Worm (Caenorhabditis elegans) whole organism, late embryonic: ENCODE results near the gene C50D2.1.

Experiments
- che-1 ChIP-seq: sonication (generic microtip); optimal IDR thresholded peaks from 2 replicates; lab custom pipeline; 2016; ENCODE audit warnings: mild to moderate bottlenecking, missing genetic modification characterization, missing compliant biosample characterization
- hlh-30 ChIP-seq: sonication (generic microtip); optimal IDR thresholded peaks from 2 replicates; lab custom pipeline; 2017; ENCODE audit warnings: antibody characterized with exemption, missing genetic modification characterization, missing compliant biosample characterization; ENCODE audit not compliant: insufficient read depth
- nhr-11 ChIP-seq: fragments of 150-350 bp; optimal IDR thresholded peaks from 2 replicates; lab custom pipeline; 2014; ENCODE audit warnings: missing biosample characterization, missing genetic modification characterization

ce11 chrII:146933-147332 is 35.6 kb downstream of the C50D2.1 start, which contains the start of gene T25D3.4:
- TF ChIP-seq che-1 (no peak), nhr-11 (tag; lab: Kevin White, UChicago) (no peak), hlh-30 (tag; lab: Kevin White, UChicago) (no peak)
